Worm (Caenorhabditis elegans): ENCODE measurements around the gene C05D12.5.
A peak's percentile ranks its signal among the peaks of the same experiment; 100 is the strongest.

C05D12.5 gene

ce11 chrII:11473525-11474181 is 39.6 kb downstream of the C05D12.5 start, which contains the start of the genes metl-1 and W02B12.11 (continued):
- no peak for TF ChIP-seq pqm-1 (tag; optimal IDR thresholded peaks at IDR 0.05)
- TF ChIP-seq dpl-1 (GFP tag; optimal IDR thresholded peaks at IDR 0.05): peak; percentile 82
- TF ChIP-seq F37D6.2 (tag; optimal IDR thresholded peaks at IDR 0.05): peak; percentile 45
- TF ChIP-seq dve-1 (tag; optimal IDR thresholded peaks at IDR 0.05; ENCODE audit: insufficient read depth): peak; percentile 88
- TF ChIP-seq pha-4 (GFP tag; IDR thresholded peaks at IDR 0.05): peak; percentile 84
- peak; percentile 14 for TF ChIP-seq pha-4 (tag; optimal IDR thresholded peaks at IDR 0.05)
- peak; percentile 37; the same call in 1 of the 2 replicates for TF ChIP-seq php-3 (GFP tag; IDR thresholded peaks at IDR 0.05)
- TF ChIP-seq spr-1 (tag; optimal IDR thresholded peaks at IDR 0.05): peak; percentile 84
- TF ChIP-seq zfp-3 (GFP tag; conservative IDR thresholded peaks at IDR 0.05): 0 out of 2 replicates have a peak, but pooled peaks have one; percentile 44
- TF ChIP-seq F10B5.3 (tag; optimal IDR thresholded peaks at IDR 0.05): peak; percentile 53
- peak; percentile 92 for TF ChIP-seq T26A8.4 (GFP tag; IDR thresholded peaks at IDR 0.05)
- TF ChIP-seq saeg-2 (GFP tag; IDR thresholded peaks at IDR 0.05): 0 out of 2 replicates have a peak, but pooled peaks have one; percentile 66
- TF ChIP-seq mep-1 (tag; optimal IDR thresholded peaks at IDR 0.05): peak; percentile 89
- no peak for TF ChIP-seq Y5F2A.4 (GFP tag; optimal IDR thresholded peaks at IDR 0.05)
- no peak for TF ChIP-seq ces-1 (GFP tag; optimal IDR thresholded peaks at IDR 0.05)
- no peak for TF ChIP-seq dmd-8 (GFP tag; IDR thresholded peaks at IDR 0.05)
- TF ChIP-seq skn-1 (tag; optimal IDR thresholded peaks at IDR 0.05): no peak
- peak; percentile 88 for TF ChIP-seq nhr-102 (tag; optimal IDR thresholded peaks at IDR 0.05)

- no peak for TF ChIP-seq mdt-29 (GFP tag; IDR thresholded peaks at IDR 0.05)
- no peak for TF ChIP-seq hlh-11 (tag; optimal IDR thresholded peaks at IDR 0.05)
- no peak for TF ChIP-seq nhr-28 (tag; optimal IDR thresholded peaks at IDR 0.05)
- TF ChIP-seq pha-4 (GFP tag; IDR thresholded peaks at IDR 0.05): no peak
- no peak for TF ChIP-seq pha-4 (tag; optimal IDR thresholded peaks at IDR 0.05)
- TF ChIP-seq zip-2 (tag; optimal IDR thresholded peaks at IDR 0.05): no peak
- no peak for TF ChIP-seq rbr-2 (tag; optimal IDR thresholded peaks at IDR 0.05)
- no peak for TF ChIP-seq F10B5.3 (tag; optimal IDR thresholded peaks at IDR 0.05)
- TF ChIP-seq nhr-41 (GFP tag; IDR thresholded peaks at IDR 0.05): no peak
- TF ChIP-seq lin-1 (GFP tag; IDR thresholded peaks at IDR 0.05): no peak
- TF ChIP-seq lin-29 (GFP tag; IDR thresholded peaks at IDR 0.05): no peak
- TF ChIP-seq F49E8.2 (tag; optimal IDR thresholded peaks at IDR 0.05; ENCODE audit: borderline replicate concordance): no peak
- no peak for TF ChIP-seq Y48G9A.11 (GFP tag; IDR thresholded peaks at IDR 0.05)
- no peak for TF ChIP-seq tra-1 (GFP tag; IDR thresholded peaks at IDR 0.05)
- TF ChIP-seq zag-1 (tag; optimal IDR thresholded peaks at IDR 0.05): no peak
These were observed 42.4 kb downstream of the C05D12.5 start, which contains the start of gene W02B12.16 for ce11 chrII:11476410-11476809. Gene W02B12.16, minus strand, starts transcription at chrII:11476510.

DNA sequence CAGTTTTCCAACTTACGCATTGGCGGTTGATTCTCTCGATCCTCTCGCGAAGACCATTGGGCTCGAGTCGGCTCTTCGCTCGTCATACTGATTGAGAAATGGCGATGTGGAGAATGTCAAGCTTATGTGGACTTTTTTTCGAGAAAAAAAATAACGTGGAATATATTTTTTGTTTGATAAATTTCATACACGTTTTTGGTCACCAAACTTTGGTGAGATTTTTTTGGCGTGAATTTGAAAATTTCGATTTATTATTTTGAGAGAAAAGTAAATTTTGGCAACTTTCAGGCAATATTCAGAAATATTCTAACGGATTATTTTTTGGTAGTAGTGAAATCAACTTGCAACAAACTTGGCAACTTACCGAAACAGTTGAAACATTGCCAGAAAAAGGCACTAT is 45.0 kb downstream of the C05D12.5 start, which contains the start of gene W02B12.12:
W02B12.12 (minus strand) TSS at position 101 of the 400 bp plus-strand sequence.
- TF ChIP-seq dve-1 (tag; optimal IDR thresholded peaks at IDR 0.05; ENCODE audit: insufficient read depth) (no peak), unc-62 (GFP tag; optimal IDR thresholded peaks at IDR 0.05 in 1 of 2) (peak in 1 of 2 experiments; percentile 73), unc-62 (tag; optimal IDR thresholded peaks at IDR 0.05) (no peak)
